Worm (Caenorhabditis elegans) whole organism, L1 larva: ENCODE measurements around the gene ZK697.14.

Source experiments
- C04F5.9 ChIP-seq: sonication (generic microtip); optimal IDR thresholded peaks from 2 replicates; lab custom pipeline; 2016; ENCODE audit warnings: missing genetic modification characterization, missing compliant biosample characterization
- alr-1 ChIP-seq: fragments of 200-800 bp; sonication (Bioruptor generic); optimal IDR thresholded peaks from 2 replicates; lab custom pipeline; 2018; ENCODE audit warnings: borderline replicate concordance, mild to moderate bottlenecking, missing genetic modification characterization, missing compliant biosample characterization
- blmp-1 ChIP-seq: fragments of 150-350 bp; optimal IDR thresholded peaks from 2 replicates; lab custom pipeline; 2014; ENCODE audit warnings: missing biosample characterization, missing genetic modification characterization
- ceh-8 ChIP-seq: fragments of 200-800 bp; sonication (Bioruptor generic); optimal IDR thresholded peaks from 2 replicates; lab custom pipeline; 2018; ENCODE audit warnings: mild to moderate bottlenecking, missing genetic modification characterization, moderate library complexity, missing compliant biosample characterization
- ceh-88 ChIP-seq: fragments of 200-800 bp; sonication (Bioruptor generic); IDR thresholded peaks from 2 replicates; pipeline ENCODE4 v1.3.6; 2022; ENCODE audit warnings: missing genetic modification characterization, missing compliant biosample characterization
- fkh-10 ChIP-seq: sonication (generic microtip); optimal IDR thresholded peaks from 2 replicates; lab custom pipeline; 2017; ENCODE audit warnings: missing biosample characterization, missing genetic modification reagents, missing genetic modification characterization
- isw-1 ChIP-seq: fragments of 200-800 bp; sonication (Bioruptor generic); IDR thresholded peaks from 2 replicates; pipeline ENCODE4 v1.3.6; 2022; ENCODE audit warnings: missing genetic modification characterization, missing compliant biosample characterization
- nhr-11 ChIP-seq: fragments of 150-350 bp; optimal IDR thresholded peaks from 2 replicates; lab custom pipeline; 2014; ENCODE audit warnings: missing biosample characterization, missing genetic modification characterization
- nhr-77 ChIP-seq: fragments of 150-350 bp; optimal IDR thresholded peaks from 2 replicates; lab custom pipeline; 2014; ENCODE audit warnings: missing biosample characterization, missing genetic modification characterization
- snpc-4 ChIP-seq: fragments of 150-350 bp; optimal IDR thresholded peaks from 2 replicates; lab custom pipeline; 2014; ENCODE audit warnings: missing biosample characterization, missing genetic modification characterization

DNA sequence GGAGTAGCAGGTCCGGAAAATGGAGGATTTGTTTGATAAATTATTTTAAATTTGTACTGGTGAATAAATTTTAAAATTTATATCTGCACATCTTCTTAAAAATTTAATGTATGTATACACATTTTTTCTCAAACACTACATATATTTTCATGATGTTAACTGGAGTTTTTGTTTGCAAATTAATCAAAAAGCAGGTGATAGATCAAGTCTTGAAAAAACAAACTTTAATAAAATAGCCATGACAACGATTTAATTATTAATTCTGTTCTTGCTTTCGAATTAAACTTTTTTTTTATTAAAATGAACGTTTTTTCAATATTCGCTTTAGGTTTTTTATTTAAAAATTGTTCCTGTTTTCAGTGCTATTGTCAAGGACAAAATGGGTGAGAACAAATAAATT is 38.7 kb upstream of the ZK697.14 start, which contains the start of gene F36H9.1:
- TF ChIP-seq ceh-8 (GFP tag; lab: Kevin White, UChicago) (no peak), isw-1 (GFP tag; lab: Robert Waterston, UW) (no peak), alr-1 (tag; lab: Kevin White, UChicago) (no peak), blmp-1 (tag; lab: Kevin White, UChicago) (no peak), fkh-10 (GFP tag; lab: Kevin White, UChicago) (no peak), ceh-88 (GFP tag; lab: Robert Waterston, UW) (no peak), snpc-4 (tag; lab: Kevin White, UChicago) (no peak), C04F5.9 (tag; lab: Kevin White, UChicago) (no peak), nhr-77 (tag; lab: Kevin White, UChicago) (no peak), nhr-11 (tag; lab: Kevin White, UChicago) (no peak)
